Fruit fly (Drosophila melanogaster) whole organism, embryonic: ENCODE data around the gene CG16854.

Experiments used
- ATbp ChIP-seq: fragments of 200-800 bp; sonication (Bioruptor generic); optimal IDR thresholded peaks from 2 replicates; lab custom pipeline; 2017; ENCODE audit warnings: missing biosample characterization, mild to moderate bottlenecking, missing genetic modification characterization, missing genetic modification reagents
- Aef1 ChIP-seq: fragments of 200-800 bp; sonication (Bioruptor generic); IDR thresholded peaks from 3 replicates; pipeline ENCODE4 v1.3.6; 2022; ENCODE audit warnings: missing biosample characterization, missing genetic modification characterization
- Awh ChIP-seq: fragments of 200-800 bp; sonication (Bioruptor generic); IDR thresholded peaks from 2 replicates; pipeline ENCODE4, ENCODE4 v1.3.6; 2022; ENCODE audit warnings: missing biosample characterization, missing genetic modification characterization
- CG10209 ChIP-seq: fragments of 200-800 bp; sonication (Bioruptor generic); optimal IDR thresholded peaks from 3 replicates; lab custom pipeline; 2017; ENCODE audit warnings: missing biosample characterization, mild to moderate bottlenecking, missing genetic modification characterization, missing genetic modification reagents
- CG10321 ChIP-seq: fragments of 200-800 bp; sonication (Bioruptor generic); IDR thresholded peaks from 2 replicates; pipeline ENCODE4 v1.3.6; 2022; ENCODE audit warnings: missing biosample characterization, missing genetic modification characterization
- CG10366 ChIP-seq: fragments of 200-800 bp; sonication (Bioruptor generic); IDR thresholded peaks from 2 replicates; pipeline ENCODE4 v1.3.6; 2022; ENCODE audit warnings: missing biosample characterization, missing genetic modification characterization
- CG10565 ChIP-seq: fragments of 200-800 bp; sonication (Bioruptor generic); optimal IDR thresholded peaks from 3 replicates; lab custom pipeline; 2016; ENCODE audit warnings: missing biosample characterization, mild to moderate bottlenecking, missing genetic modification characterization
- CG11695 ChIP-seq: fragments of 200-800 bp; sonication (Bioruptor generic); IDR thresholded peaks from 3 replicates; pipeline ENCODE4 v1.3.6; 2022; ENCODE audit warnings: missing biosample characterization, missing genetic modification characterization
- CG12236 ChIP-seq: fragments of 200-800 bp; sonication (Bioruptor generic); optimal IDR thresholded peaks from 2 replicates; lab custom pipeline; 2016; ENCODE audit warnings: missing biosample characterization, missing genetic modification characterization
- CG12769 ChIP-seq: fragments of 200-800 bp; sonication (Bioruptor generic); optimal IDR thresholded peaks from 2 replicates; lab custom pipeline; 2019; ENCODE audit warnings: missing biosample characterization, mild to moderate bottlenecking, missing genetic modification characterization, moderate library complexity
- CG14860 ChIP-seq: fragments of 200-800 bp; sonication (Bioruptor generic); IDR thresholded peaks from 3 replicates; pipeline ENCODE4 v1.3.6; 2022; ENCODE audit warnings: missing biosample characterization, missing genetic modification characterization; ENCODE audit not compliant: partially characterized antibody
- CG1529 ChIP-seq: fragments of 200-800 bp; sonication (Bioruptor generic); optimal IDR thresholded peaks from 3 replicates; lab custom pipeline; 2018; ENCODE audit warnings: missing biosample characterization, missing genetic modification characterization
- CG17359 ChIP-seq: fragments of 200-800 bp; sonication (Bioruptor generic); optimal IDR thresholded peaks from 3 replicates; lab custom pipeline; 2018; ENCODE audit warnings: missing biosample characterization, mild to moderate bottlenecking, missing genetic modification characterization, moderate library complexity
- CG2202 ChIP-seq: fragments of 200-800 bp; sonication (Bioruptor generic); optimal IDR thresholded peaks from 2 replicates; lab custom pipeline; 2018; ENCODE audit warnings: missing biosample characterization, mild to moderate bottlenecking, missing genetic modification characterization
- CG7786 ChIP-seq: fragments of 200-800 bp; sonication (Bioruptor generic); optimal IDR thresholded peaks from 2 replicates; lab custom pipeline; 2016; ENCODE audit warnings: missing biosample characterization, missing genetic modification characterization
- CG7987 ChIP-seq: fragments of 200-800 bp; sonication (Bioruptor generic); optimal IDR thresholded peaks from 2 replicates; lab custom pipeline; 2018; ENCODE audit warnings: missing biosample characterization, mild to moderate bottlenecking, missing genetic modification characterization, moderate library complexity
- CG8765 ChIP-seq: fragments of 200-800 bp; sonication (Bioruptor generic); IDR thresholded peaks from 2 replicates; pipeline ENCODE4 v1.3.6; 2022; ENCODE audit warnings: missing biosample characterization, missing genetic modification characterization
- CG8924 ChIP-seq: fragments of 200-800 bp; optimal IDR thresholded peaks from 3 replicates; lab custom pipeline; 2019; ENCODE audit warnings: missing biosample characterization, mild to moderate bottlenecking, missing genetic modification characterization, moderate library complexity
- CG9609 ChIP-seq: fragments of 200-800 bp; sonication (Bioruptor generic); optimal IDR thresholded peaks from 3 replicates; lab custom pipeline; 2016; ENCODE audit warnings: missing biosample characterization, missing genetic modification characterization
- Dip2 ChIP-seq: fragments of 200-800 bp; sonication (Bioruptor generic); IDR thresholded peaks from 2 replicates; pipeline ENCODE4 v1.3.6; 2022; ENCODE audit warnings: missing biosample characterization, missing genetic modification characterization
- Ets97D ChIP-seq: fragments of 200-800 bp; sonication (Bioruptor generic); optimal IDR thresholded peaks from 3 replicates; lab custom pipeline; 2016; ENCODE audit warnings: missing biosample characterization, missing genetic modification characterization
- MESR4 ChIP-seq: fragments of 200-800 bp; sonication (Bioruptor generic); optimal IDR thresholded peaks from 2 replicates; lab custom pipeline; 2018; ENCODE audit warnings: missing biosample characterization, mild to moderate bottlenecking, missing genetic modification characterization, moderate library complexity
- Mrtf ChIP-seq: fragments of 200-800 bp; sonication (Bioruptor generic); IDR thresholded peaks from 3 replicates; pipeline ENCODE4 v1.3.6; 2022; ENCODE audit warnings: missing biosample characterization, missing genetic modification characterization
- Myb ChIP-seq: fragments of 200-800 bp; sonication (Bioruptor generic); optimal IDR thresholded peaks from 2 replicates; lab custom pipeline; 2016; ENCODE audit warnings: missing biosample characterization, missing genetic modification characterization
- NC2α ChIP-seq: fragments of 200-800 bp; sonication (Bioruptor generic); optimal IDR thresholded peaks from 2 replicates; lab custom pipeline; 2016; ENCODE audit warnings: missing biosample characterization, missing genetic modification characterization
- Rx ChIP-seq: fragments of 200-800 bp; sonication (Bioruptor generic); IDR thresholded peaks from 2 replicates; pipeline ENCODE4 v1.3.6; 2022; ENCODE audit warnings: missing biosample characterization, missing genetic modification characterization
- ara ChIP-seq: fragments of 200-800 bp; sonication (Bioruptor generic); IDR thresholded peaks from 2 replicates; pipeline ENCODE4 v1.3.6; 2022; ENCODE audit warnings: missing biosample characterization, missing genetic modification characterization
- ash1 ChIP-seq: fragments of 200-800 bp; sonication (Bioruptor generic); optimal IDR thresholded peaks from 2 replicates; lab custom pipeline; 2018; ENCODE audit warnings: missing biosample characterization, mild to moderate bottlenecking, missing genetic modification characterization
- cato ChIP-seq: fragments of 200-800 bp; sonication (Bioruptor generic); optimal IDR thresholded peaks from 2 replicates; lab custom pipeline; 2016; ENCODE audit warnings: missing biosample characterization, missing genetic modification characterization, borderline replicate concordance
- chm ChIP-seq: fragments of 200-800 bp; sonication (Bioruptor generic); IDR thresholded peaks from 2 replicates; pipeline ENCODE4 v1.3.6; 2022; ENCODE audit warnings: missing biosample characterization, missing genetic modification characterization
- chn ChIP-seq: fragments of 200-800 bp; sonication (Bioruptor generic); optimal IDR thresholded peaks from 2 replicates; lab custom pipeline; 2016; ENCODE audit warnings: missing biosample characterization, missing genetic modification characterization
- esg ChIP-seq: fragments of 200-800 bp; sonication (Bioruptor generic); conservative IDR thresholded peaks from 2 replicates; pipeline ENCODE4 v1.3.6; 2022; ENCODE audit warnings: missing biosample characterization, missing genetic modification characterization
- gsb-n ChIP-seq: fragments of 200-800 bp; sonication (Bioruptor generic); optimal IDR thresholded peaks from 3 replicates; lab custom pipeline; 2018; ENCODE audit warnings: missing biosample characterization, mild to moderate bottlenecking, missing genetic modification characterization
- kni ChIP-seq: fragments of 200-800 bp; sonication (Bioruptor generic); optimal IDR thresholded peaks from 3 replicates; lab custom pipeline; 2017; ENCODE audit warnings: mild to moderate bottlenecking, missing biosample characterization, missing genetic modification reagents, missing genetic modification characterization
- lilli ChIP-seq: fragments of 200-800 bp; sonication (Bioruptor generic); optimal IDR thresholded peaks from 3 replicates; lab custom pipeline; 2016; ENCODE audit warnings: missing biosample characterization, missing genetic modification characterization
- lmd ChIP-seq: fragments of 200-800 bp; sonication (Bioruptor generic); IDR thresholded peaks from 2 replicates; pipeline ENCODE4 v1.3.6; 2022; ENCODE audit warnings: missing biosample characterization, missing genetic modification characterization
- lola ChIP-seq, 3 experiments: fragments of >200 bp in 2 of 3; fragments of 200-800 bp in 1 of 3; sonication (Bioruptor generic) in 1 of 3; optimal IDR thresholded peaks; 2 replicates each; lab custom pipeline; 2017 to 2019; ENCODE audit warnings: missing biosample characterization in 3 of 3, missing genetic modification characterization in 3 of 3, mild to moderate bottlenecking in 1 of 3, moderate library complexity in 1 of 3
- mam ChIP-seq: fragments of 200-800 bp; sonication (Bioruptor generic); optimal IDR thresholded peaks from 3 replicates; lab custom pipeline; 2016; ENCODE audit warnings: missing biosample characterization, missing genetic modification characterization
- pan ChIP-seq, 4 experiments: fragments of >200 bp in 3 of 4; fragments of 200-800 bp in 1 of 4; sonication (Bioruptor generic) in 1 of 4; optimal IDR thresholded peaks in 3 of 4; IDR thresholded peaks in 1 of 4; 2 replicates each; pipeline versions ENCODE4 v1.3.6 to Lab custom; 2017 to 2022; ENCODE audit warnings: missing biosample characterization in 2 of 4, missing genetic modification characterization in 2 of 4, mixed read lengths in 1 of 4
- rib ChIP-seq: fragments of 200-800 bp; sonication (Bioruptor generic); IDR thresholded peaks from 2 replicates; pipeline ENCODE4 v1.3.6; 2022; ENCODE audit warnings: missing biosample characterization, missing genetic modification characterization
- run ChIP-seq: fragments of 200-800 bp; sonication (Bioruptor generic); optimal IDR thresholded peaks from 3 replicates; lab custom pipeline; 2018; ENCODE audit warnings: missing biosample characterization, mild to moderate bottlenecking, missing genetic modification characterization
- sc ChIP-seq, 3 experiments: fragments of >200 bp in 2 of 3; fragments of 200-800 bp in 1 of 3; sonication (Bioruptor generic) in 1 of 3; optimal IDR thresholded peaks; 2 replicates in 2 of 3; 3 replicates in 1 of 3; lab custom pipeline; 2017; ENCODE audit warnings: mild to moderate bottlenecking in 1 of 3, missing biosample characterization in 1 of 3, missing genetic modification characterization in 1 of 3, missing genetic modification reagents in 1 of 3
- slbo ChIP-seq: fragments of 200-800 bp; sonication (Bioruptor generic); IDR thresholded peaks from 2 replicates; pipeline ENCODE4 v1.3.6; 2022; ENCODE audit warnings: missing biosample characterization, missing genetic modification characterization
- sob ChIP-seq: fragments of 200-800 bp; sonication (Bioruptor generic); IDR thresholded peaks from 2 replicates; pipeline ENCODE4 v1.3.6; 2022; ENCODE audit warnings: missing biosample characterization, missing genetic modification characterization
- tgo ChIP-seq: fragments of 200-800 bp; sonication (Bioruptor generic); IDR thresholded peaks from 3 replicates; pipeline ENCODE4 v1.3.6; 2022; ENCODE audit warnings: missing biosample characterization, missing genetic modification characterization
- tio ChIP-seq: fragments of 200-800 bp; sonication (Bioruptor generic); optimal IDR thresholded peaks from 2 replicates; lab custom pipeline; 2017; ENCODE audit warnings: missing biosample characterization, missing genetic modification characterization, inconsistent platforms
- ttk ChIP-seq: fragments of 200-800 bp; sonication (Bioruptor generic); IDR thresholded peaks from 2 replicates; pipeline ENCODE4 v2.1.2; 2022; ENCODE audit warnings: missing biosample characterization, missing genetic modification characterization

Gene CG16854

dm6 chr2L:11037583-11038517 lies 48.7 kb upstream of the CG16854 start:
- TF ChIP-seq gsb-n (peak; percentile 67), CG10366 (GFP tag; lab: Robert Waterston, UW) (peak; percentile 52), ara (GFP tag; lab: Robert Waterston, UW) (no peak), CG10565 (no peak), CG9609 (GFP tag; lab: Kevin White, UChicago) (peak; percentile 11), Myb (GFP tag; lab: Kevin White, UChicago) (peak; percentile 3), lilli (peak; percentile 43), CG8924 (tag; lab: Kevin White, UChicago) (peak; percentile 69), NC2α (GFP tag; lab: Kevin White, UChicago) (peak; percentile 58), tgo (GFP tag; lab: Robert Waterston, UW) (peak; percentile 39; the same call in 2 of the 3 replicates), slbo (GFP tag; lab: Robert Waterston, UW) (peak; percentile 43), rib (GFP tag; lab: Robert Waterston, UW) (peak; percentile 33; the same call in 1 of the 2 replicates), CG7786 (GFP tag; lab: Kevin White, UChicago) (peak; percentile 33), sob (0 out of 2 replicates have a peak, but pooled peaks have one; percentile 27), esg (GFP tag; lab: Robert Waterston, UW) (peak; percentile 46; the same call in 1 of the 2 replicates), Awh (GFP tag; lab: Robert Waterston, UW) (no peak; the same call in 1 of the 2 replicates), lola (GFP tag; optimal IDR thresholded peaks at IDR 0.05; lab: Kevin White, UChicago) (peak in 1 of 3 experiments; percentile 76), CG17359 (tag; lab: Kevin White, UChicago) (peak; percentile 17), Rx (no peak), tio (GFP tag; lab: Kevin White, UChicago) (peak; percentile 53), kni (GFP tag; lab: Kevin White, UChicago) (peak; percentile 95), CG12769 (tag; lab: Kevin White, UChicago) (peak; percentile 68), CG7987 (GFP tag; lab: Kevin White, UChicago) (no peak), ATbp (GFP tag; lab: Kevin White, UChicago) (peak; percentile 21), Ets97D (GFP tag; lab: Kevin White, UChicago) (no peak), Mrtf (GFP tag; lab: Robert Waterston, UW) (no peak), CG8765 (no peak), CG14860 (GFP tag; lab: Robert Waterston, UW) (no peak), CG1529 (GFP tag; lab: Kevin White, UChicago) (peak; percentile 36), cato (GFP tag; lab: Kevin White, UChicago) (peak; percentile 26), MESR4 (GFP tag; lab: Kevin White, UChicago) (no peak), pan (optimal IDR thresholded peaks at IDR 0.05; lab: Kevin White, UChicago) (no peak), pan (GFP tag; optimal IDR thresholded peaks at IDR 0.05 in 1 of 2, IDR thresholded peaks at IDR 0.05 in 1 of 2) (no peak), Dip2 (GFP tag; lab: Robert Waterston, UW) (no peak), run (tag; lab: Kevin White, UChicago) (peak; percentile 31), sc (optimal IDR thresholded peaks at IDR 0.05; lab: Kevin White, UChicago) (no peak), sc (GFP tag; optimal IDR thresholded peaks at IDR 0.05; lab: Kevin White, UChicago) (peak; percentile 51), CG11695 (GFP tag; lab: Robert Waterston, UW) (0 out of 3 replicates have a peak, but pooled peaks have one; percentile 45), ash1 (no peak), CG2202 (tag; lab: Kevin White, UChicago) (peak; percentile 46), mam (GFP tag; lab: Kevin White, UChicago) (peak; percentile 4), CG12236 (peak; percentile 2), lmd (peak; percentile 52), Aef1 (GFP tag; lab: Robert Waterston, UW) (peak; percentile 15; the same call in 1 of the 3 replicates), ttk (GFP tag; lab: Robert Waterston, UW) (peak; percentile 33; the same call in 1 of the 2 replicates), CG10321 (0 out of 2 replicates have a peak, but pooled peaks have one; percentile 22), chn (GFP tag; lab: Kevin White, UChicago) (peak; percentile 51), chm (GFP tag; lab: Robert Waterston, UW) (peak; percentile 64; the same call in 1 of the 2 replicates), CG10209 (GFP tag; lab: Kevin White, UChicago) (peak; percentile 48)
